Fruit fly (Drosophila melanogaster): ENCODE measurements around the gene Acer.
A peak's percentile ranks its signal among the peaks of the same experiment; 100 is the strongest.

Gene Acer

DNA sequence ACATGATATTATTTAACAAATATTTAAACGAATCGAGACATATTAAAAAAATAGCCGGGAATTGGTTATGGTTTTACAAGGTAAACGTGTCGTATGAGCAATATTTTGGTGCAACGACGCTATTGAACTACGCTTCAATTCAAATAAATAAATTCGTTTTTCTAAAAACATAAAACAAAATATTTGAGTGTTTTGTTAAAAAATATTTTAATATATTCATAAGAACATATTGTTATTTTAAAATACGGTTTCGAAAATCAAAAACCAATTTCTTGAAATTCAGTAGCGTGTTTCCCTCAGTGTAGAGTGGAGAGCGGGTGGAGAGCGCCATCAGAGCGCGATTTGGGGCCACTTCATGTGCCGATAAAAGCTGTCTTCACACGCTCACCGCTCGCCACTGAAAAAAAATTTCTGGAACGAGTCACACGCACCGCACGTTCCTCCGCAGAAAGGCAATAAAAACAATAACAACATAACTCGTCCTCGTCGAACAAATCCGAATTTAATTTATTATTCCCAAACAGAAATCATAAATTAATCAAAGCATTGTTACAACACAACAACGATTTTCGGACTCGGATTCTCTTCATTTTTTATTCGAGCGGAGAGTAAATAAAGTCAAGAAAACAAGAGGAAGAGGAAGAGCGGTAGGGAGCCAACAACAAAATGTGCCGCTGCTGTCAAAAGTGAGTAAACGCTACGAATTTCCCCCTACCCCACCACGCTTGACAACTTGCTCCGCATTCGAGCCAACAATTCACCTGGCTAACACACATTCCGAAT lies 13.9 kb downstream of the Acer start (continued):
- TF ChIP-seq tgo (GFP tag; IDR thresholded peaks at IDR 0.05): peak; percentile 84
- peak; percentile 19 for TF ChIP-seq pros (GFP tag; optimal IDR thresholded peaks at IDR 0.05)
- TF ChIP-seq CG3838 (GFP tag; optimal IDR thresholded peaks at IDR 0.05): peak; percentile 22
- peak; percentile 12 for TF ChIP-seq tx (GFP tag; optimal IDR thresholded peaks at IDR 0.05)
- TF ChIP-seq CG5953 (GFP tag; IDR thresholded peaks at IDR 0.05): peak; percentile 29; the same call in 1 of the 2 replicates
- TF ChIP-seq unc-4 (GFP tag; IDR thresholded peaks at IDR 0.05; ENCODE audit: partially characterized antibody): no peak
- TF ChIP-seq sr (GFP tag; IDR thresholded peaks at IDR 0.05): 0 out of 3 replicates have a peak, but pooled peaks have one; percentile 8
- TF ChIP-seq cwo (GFP tag; optimal IDR thresholded peaks at IDR 0.05): peak; percentile 87
- TF ChIP-seq toy (GFP tag; IDR thresholded peaks at IDR 0.05): peak; percentile 45; the same call in 1 of the 2 replicates
- peak; percentile 96 for TF ChIP-seq CG18619 (GFP tag; optimal IDR thresholded peaks at IDR 0.05)
- peak; percentile 63; the same call in 1 of the 2 replicates for TF ChIP-seq ro (GFP tag; IDR thresholded peaks at IDR 0.05)
- peak; percentile 52 for TF ChIP-seq CG17802 (tag; optimal IDR thresholded peaks at IDR 0.05)
- TF ChIP-seq Fer3 (tag; optimal IDR thresholded peaks at IDR 0.05): peak; percentile 85
- no peak for TF ChIP-seq Elba2 (GFP tag; optimal IDR thresholded peaks at IDR 0.05)
- TF ChIP-seq CG18476 (GFP tag; optimal IDR thresholded peaks at IDR 0.05): peak; percentile 82
- peak; percentile 30 for TF ChIP-seq Ravus (GFP tag; IDR thresholded peaks at IDR 0.05)
- peak; percentile 10 for TF ChIP-seq fd64A (GFP tag; optimal IDR thresholded peaks at IDR 0.05)
- peak; percentile 78 for TF ChIP-seq CG3847 (GFP tag; IDR thresholded peaks at IDR 0.05)
- TF ChIP-seq cg (GFP tag; optimal IDR thresholded peaks at IDR 0.05): no peak
- no peak for TF ChIP-seq crc (GFP tag; optimal IDR thresholded peaks at IDR 0.05)
- peak; percentile 89 for TF ChIP-seq Vsx1 (GFP tag; optimal IDR thresholded peaks at IDR 0.05)
- TF ChIP-seq CG11456 (GFP tag; IDR thresholded peaks at IDR 0.05): no peak; the same call in none of the 3 replicates
- TF ChIP-seq usp (GFP tag; optimal IDR thresholded peaks at IDR 0.05): no peak
- peak; percentile 7 for TF ChIP-seq CG4707 (GFP tag; optimal IDR thresholded peaks at IDR 0.05)
- TF ChIP-seq CG14965 (GFP tag; optimal IDR thresholded peaks at IDR 0.05; ENCODE audit: borderline replicate concordance): no peak
- TF ChIP-seq scrt (GFP tag; optimal IDR thresholded peaks at IDR 0.05): peak; percentile 89
- TF ChIP-seq CG6654 (GFP tag; optimal IDR thresholded peaks at IDR 0.05): peak; percentile 83
- TF ChIP-seq CG9876 (GFP tag; optimal IDR thresholded peaks at IDR 0.05): no peak
- peak; percentile 9; the same call in 1 of the 2 replicates for TF ChIP-seq CG17612 (GFP tag; IDR thresholded peaks at IDR 0.05)
- TF ChIP-seq zf30C (GFP tag; optimal IDR thresholded peaks at IDR 0.05): peak; percentile 80
- TF ChIP-seq CG4282 (GFP tag; optimal IDR thresholded peaks at IDR 0.05): no peak
- no peak for TF ChIP-seq CG16779 (GFP tag; IDR thresholded peaks at IDR 0.05)
- no peak for TF ChIP-seq pum (GFP tag; optimal IDR thresholded peaks at IDR 0.05)
- no peak; the same call in 1 of the 3 replicates for TF ChIP-seq C15 (GFP tag; IDR thresholded peaks at IDR 0.05)
- TF ChIP-seq Doc2 (GFP tag; IDR thresholded peaks at IDR 0.05): no peak
- TF ChIP-seq Lpt (GFP tag; optimal IDR thresholded peaks at IDR 0.05): no peak
- TF ChIP-seq klu (GFP tag; IDR thresholded peaks at IDR 0.05): peak; percentile 84; the same call in 1 of the 2 replicates
- peak in 1 of 2 experiments; percentile 86 for TF ChIP-seq Eip74EF (GFP tag; optimal IDR thresholded peaks at IDR 0.05)
- TF ChIP-seq CG43689 (GFP tag; IDR thresholded peaks at IDR 0.05): peak; percentile 61
- peak; percentile 6 for TF ChIP-seq CG12071 (GFP tag; optimal IDR thresholded peaks at IDR 0.05)
- TF ChIP-seq Dad (GFP tag; optimal IDR thresholded peaks at IDR 0.05): no peak
- no peak for TF ChIP-seq CG3995 (GFP tag; optimal IDR thresholded peaks at IDR 0.05)
- TF ChIP-seq sim (GFP tag; IDR thresholded peaks at IDR 0.05): peak; percentile 61; the same call in 1 of the 2 replicates
- TF ChIP-seq CG17829 (tag; optimal IDR thresholded peaks at IDR 0.05): peak; percentile 96
- peak; percentile 14 for TF ChIP-seq oc (tag; optimal IDR thresholded peaks at IDR 0.05)
- TF ChIP-seq CG18262 (tag; optimal IDR thresholded peaks at IDR 0.05): peak; percentile 98
- TF ChIP-seq CG12391 (tag; optimal IDR thresholded peaks at IDR 0.05): peak; percentile 94
- TF ChIP-seq CG5245 (GFP tag; optimal IDR thresholded peaks at IDR 0.05): peak; percentile 62
- peak; percentile 69; the same call in 1 of the 2 replicates for TF ChIP-seq ranshi (GFP tag; IDR thresholded peaks at IDR 0.05)
